Worm (Caenorhabditis elegans) whole organism, late embryonic: Measurements from ENCODE around the gene F54C9.14.

Source experiments
- Y22D7AL.16 ChIP-seq: sonication (generic microtip); optimal IDR thresholded peaks from 2 replicates; lab custom pipeline; 2016; ENCODE audit warnings: missing genetic modification characterization, missing compliant biosample characterization
- ama-1 ChIP-seq: fragments of 150-350 bp; optimal IDR thresholded peaks from 2 replicates; lab custom pipeline; 2014
- ceh-45 ChIP-seq: fragments of 200-800 bp; sonication (Bioruptor generic); IDR thresholded peaks from 2 replicates; pipeline ENCODE4 v1.3.6; 2022; ENCODE audit warnings: missing genetic modification reagents, missing genetic modification characterization, missing compliant biosample characterization
- dve-1 ChIP-seq: sonication (generic microtip); optimal IDR thresholded peaks from 2 replicates; lab custom pipeline; 2017; ENCODE audit warnings: antibody characterized with exemption, mild to moderate bottlenecking, missing genetic modification characterization, missing compliant biosample characterization
- lin-11 ChIP-seq: fragments of 200-800 bp; sonication (Bioruptor generic); optimal IDR thresholded peaks from 2 replicates; lab custom pipeline; 2018; ENCODE audit warnings: mild to moderate bottlenecking, missing genetic modification characterization, missing compliant biosample characterization
- nfya-1 ChIP-seq: sonication (generic microtip); optimal IDR thresholded peaks from 2 replicates; lab custom pipeline; 2017; ENCODE audit warnings: missing genetic modification characterization, mild to moderate bottlenecking, missing compliant biosample characterization, antibody characterized with exemption, moderate library complexity
- nhr-232 ChIP-seq: sonication (generic microtip); optimal IDR thresholded peaks from 2 replicates; lab custom pipeline; 2016; ENCODE audit warnings: missing genetic modification characterization, missing compliant biosample characterization
- pha-4 ChIP-seq: fragments of 150-350 bp; optimal IDR thresholded peaks from 2 replicates; lab custom pipeline; 2018; ENCODE audit warnings: missing biosample characterization, missing genetic modification reagents, missing genetic modification characterization
- pqm-1 ChIP-seq: sonication (generic microtip); optimal IDR thresholded peaks from 2 replicates; lab custom pipeline; 2016; ENCODE audit warnings: missing genetic modification characterization, missing compliant biosample characterization
- unc-86 ChIP-seq: sonication (generic microtip); optimal IDR thresholded peaks from 2 replicates; lab custom pipeline; 2016; ENCODE audit warnings: missing genetic modification characterization, missing compliant biosample characterization

- TF ChIP-seq ceh-45 (GFP tag; lab: Robert Waterston, UW) (no peak), pqm-1 (tag; lab: Kevin White, UChicago) (no peak), nfya-1 (tag; lab: Kevin White, UChicago) (no peak), lin-11 (tag; lab: Kevin White, UChicago) (no peak), dve-1 (tag; lab: Kevin White, UChicago) (peak; percentile 1), nhr-232 (tag; lab: Kevin White, UChicago) (no peak), unc-86 (tag; lab: Kevin White, UChicago) (no peak), pha-4 (no peak), ama-1 (no peak), Y22D7AL.16 (tag; lab: Kevin White, UChicago) (no peak)
Observed at ce11 chrII:8566806-8567266, 4.7 kb downstream of the F54C9.14 start, which contains the start of gene F54C9.3.
